Fruit fly (Drosophila melanogaster) Kc167 (cell line): Measurements from ENCODE around the gene pum.

Source experiments
- Myc ChIP-seq: fragments of >200 bp; optimal IDR thresholded peaks from 2 replicates; lab custom pipeline; 2017; ENCODE audit warnings: missing external identifiers
- Sin3A ChIP-seq: fragments of >200 bp; optimal IDR thresholded peaks from 2 replicates; lab custom pipeline; 2018; ENCODE audit warnings: missing external identifiers
- psq ChIP-seq: fragments of >200 bp; optimal IDR thresholded peaks from 2 replicates; lab custom pipeline; 2017; ENCODE audit warnings: missing external identifiers

dm6 chr3R:9260421-9260973, 23.0 kb upstream of the pum start, which contains the start of gene ATP6AP2:
- no peak for TF ChIP-seq Myc (lab: Kevin White, UChicago)
- TF ChIP-seq psq (lab: Kevin White, UChicago), result no peak
- no peak for TF ChIP-seq Sin3A
